Worm (Caenorhabditis elegans): ENCODE data around the gene srlf-27.

The srlf-27 gene

DNA sequence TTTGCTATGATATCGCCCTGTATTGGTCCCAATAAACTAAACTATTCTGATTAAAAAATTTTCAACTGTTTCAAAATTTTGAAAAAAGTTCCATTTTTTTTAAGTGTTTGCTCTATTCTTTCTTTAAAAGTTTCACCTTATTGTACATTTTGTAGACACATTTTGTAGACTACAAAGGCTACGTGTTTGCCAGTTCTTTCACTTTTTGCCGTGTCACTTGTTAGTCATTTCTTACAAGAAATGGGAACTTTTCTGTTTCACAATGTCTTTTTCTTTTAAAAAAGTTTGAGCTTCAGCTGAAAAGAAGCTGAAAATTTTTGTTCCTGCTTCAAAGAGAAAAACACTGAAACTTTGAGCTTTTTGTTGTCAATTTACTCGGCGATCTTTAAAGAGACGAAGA, 20.5 kb upstream of the srlf-27 start:
- TF ChIP-seq mab-5 (tag; optimal IDR thresholded peaks at IDR 0.05) (no peak), ham-2 (GFP tag; optimal IDR thresholded peaks at IDR 0.05) (no peak), tbx-8 (GFP tag; optimal IDR thresholded peaks at IDR 0.05) (no peak), bed-3 (GFP tag; optimal IDR thresholded peaks at IDR 0.05) (no peak), mep-1 (tag; optimal IDR thresholded peaks at IDR 0.05) (no peak), nhr-12 (tag; optimal IDR thresholded peaks at IDR 0.05) (no peak), nhr-76 (tag; optimal IDR thresholded peaks at IDR 0.05) (no peak)

- peak; percentile 34 for TF ChIP-seq pha-4 (tag; optimal IDR thresholded peaks at IDR 0.05)
- no peak for TF ChIP-seq nhr-12 (tag; optimal IDR thresholded peaks at IDR 0.05)
- no peak for TF ChIP-seq sem-2 (GFP tag; optimal IDR thresholded peaks at IDR 0.05)
Observed at ce11 chrIV:14617498-14617897, 20.0 kb upstream of the srlf-27 start.

DNA sequence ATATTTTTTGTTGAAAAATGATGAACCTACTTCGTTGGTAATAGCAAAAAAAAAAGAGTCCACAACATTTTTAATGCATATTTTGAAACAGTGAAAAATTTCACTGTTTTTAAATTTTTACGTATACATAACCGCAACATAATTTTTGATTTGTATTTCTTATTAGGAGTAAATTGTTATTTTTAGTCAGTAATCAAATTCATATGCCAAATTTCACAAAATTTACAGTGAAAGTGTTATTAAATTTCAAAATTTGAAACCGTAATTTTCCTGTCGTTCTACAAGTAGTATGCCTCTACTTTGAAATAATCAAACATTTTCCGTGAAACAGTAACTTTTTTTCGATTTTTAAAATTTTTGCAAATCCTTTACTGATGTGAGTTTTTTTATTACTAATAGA, 19.5 kb upstream of the srlf-27 start:
- TF ChIP-seq sem-2 (GFP tag; optimal IDR thresholded peaks at IDR 0.05) (no peak), sptf-1 (tag; optimal IDR thresholded peaks at IDR 0.05) (no peak), blmp-1 (tag; optimal IDR thresholded peaks at IDR 0.05) (no peak), elt-3 (tag; optimal IDR thresholded peaks at IDR 0.05) (no peak), lin-32 (GFP tag; optimal IDR thresholded peaks at IDR 0.05) (no peak), lsy-2 (tag; optimal IDR thresholded peaks at IDR 0.05) (no peak), hlh-1 (tag; optimal IDR thresholded peaks at IDR 0.05) (no peak), unc-39 (tag; optimal IDR thresholded peaks at IDR 0.05) (no peak), ces-1 (GFP tag; optimal IDR thresholded peaks at IDR 0.05) (no peak), bed-3 (GFP tag; optimal IDR thresholded peaks at IDR 0.05) (no peak), unc-62 (GFP tag; optimal IDR thresholded peaks at IDR 0.05) (no peak), lin-13 (tag; optimal IDR thresholded peaks at IDR 0.05) (no peak), mep-1 (tag; optimal IDR thresholded peaks at IDR 0.05) (no peak), mls-2 (tag; optimal IDR thresholded peaks at IDR 0.05) (no peak), ceh-83 (GFP tag; optimal IDR thresholded peaks at IDR 0.05) (no peak), cnd-1 (tag; optimal IDR thresholded peaks at IDR 0.05) (no peak), nhr-28 (tag; optimal IDR thresholded peaks at IDR 0.05) (no peak)

DNA sequence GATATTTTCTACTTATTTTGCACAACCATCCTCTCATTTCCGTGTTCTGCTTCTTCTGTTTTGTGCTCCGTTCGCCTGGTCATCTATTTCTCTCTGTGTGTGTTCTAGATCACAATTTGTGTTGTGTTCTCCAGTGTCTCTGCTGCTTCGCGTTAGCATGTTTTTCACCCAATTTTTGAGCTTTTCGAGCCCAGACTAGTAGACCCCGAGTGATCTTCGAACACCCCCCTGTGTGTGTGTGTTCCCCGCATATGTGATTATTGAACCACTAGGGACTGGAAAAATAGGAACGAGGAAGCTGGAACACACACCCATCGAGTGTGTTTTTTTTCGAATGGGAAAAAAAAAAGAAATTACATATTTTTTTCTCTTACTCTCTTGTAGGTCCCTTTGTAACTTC, 19.0 kb upstream of the srlf-27 start:
- TF ChIP-seq hlh-1 (tag; optimal IDR thresholded peaks at IDR 0.05) (no peak), unc-39 (tag; optimal IDR thresholded peaks at IDR 0.05) (no peak), pha-4 (tag; optimal IDR thresholded peaks at IDR 0.05) (no peak)

DNA sequence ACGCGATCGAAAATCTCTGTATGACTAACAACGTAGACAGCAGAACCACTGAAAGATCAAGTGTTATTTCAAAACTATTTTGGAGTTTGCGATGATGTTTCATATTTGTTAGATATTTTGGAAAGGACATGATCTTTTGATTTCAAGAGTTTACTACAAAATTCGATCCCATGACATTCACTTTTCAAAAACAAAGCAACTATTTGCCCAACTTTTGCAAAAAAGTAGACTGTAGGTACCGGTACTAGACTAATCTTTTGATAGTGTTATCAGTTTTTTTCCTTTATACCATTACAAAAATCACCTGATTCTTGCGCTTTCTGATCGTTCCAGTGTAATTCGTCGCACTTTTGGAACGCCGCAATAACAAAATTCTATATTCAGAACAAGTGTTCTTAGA, 17.5 kb upstream of the srlf-27 start:
- TF ChIP-seq ceh-43 (GFP tag; optimal IDR thresholded peaks at IDR 0.05) (no peak), elt-3 (tag; optimal IDR thresholded peaks at IDR 0.05) (no peak), snpc-4 (tag; optimal IDR thresholded peaks at IDR 0.05) (no peak), lsy-2 (tag; optimal IDR thresholded peaks at IDR 0.05) (no peak), M03D4.4 (tag; optimal IDR thresholded peaks at IDR 0.05) (no peak), nhr-12 (tag; optimal IDR thresholded peaks at IDR 0.05) (no peak), unc-120 (tag; optimal IDR thresholded peaks at IDR 0.05; ENCODE audit: poor library complexity, severe bottlenecking) (no peak), cnd-1 (tag; optimal IDR thresholded peaks at IDR 0.05) (no peak), sptf-1 (tag; optimal IDR thresholded peaks at IDR 0.05) (no peak), ham-2 (GFP tag; optimal IDR thresholded peaks at IDR 0.05) (no peak), bed-3 (GFP tag; optimal IDR thresholded peaks at IDR 0.05) (no peak), sem-2 (GFP tag; optimal IDR thresholded peaks at IDR 0.05) (no peak)

DNA sequence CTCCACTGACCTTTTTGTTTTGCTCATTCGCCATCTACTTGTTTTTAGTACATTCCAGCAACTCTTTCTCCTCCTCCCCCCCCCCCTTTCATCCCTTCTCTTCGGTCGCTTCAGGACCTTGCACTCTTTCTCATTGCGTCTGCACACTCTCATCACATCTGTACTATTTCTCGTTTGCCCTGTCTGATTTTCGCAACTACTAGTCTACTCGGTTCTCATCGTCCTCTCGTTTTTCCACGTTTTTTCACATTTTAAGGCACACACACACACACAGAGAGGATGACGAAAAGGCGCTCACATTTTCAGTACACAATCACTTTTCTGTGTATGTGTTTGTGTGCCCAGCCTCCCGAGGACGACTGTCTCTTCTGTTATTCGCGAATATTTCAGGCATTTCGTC, 17.0 kb upstream of the srlf-27 start:
- TF ChIP-seq nhr-237 (tag; optimal IDR thresholded peaks at IDR 0.05): no peak
- peak; percentile 34 for TF ChIP-seq ces-1 (GFP tag; optimal IDR thresholded peaks at IDR 0.05)
- peak; percentile 16 for TF ChIP-seq lin-32 (GFP tag; optimal IDR thresholded peaks at IDR 0.05)
- TF ChIP-seq mep-1 (tag; optimal IDR thresholded peaks at IDR 0.05): peak; percentile 52
- no peak for TF ChIP-seq snpc-4 (tag; optimal IDR thresholded peaks at IDR 0.05)
- TF ChIP-seq ceh-43 (GFP tag; optimal IDR thresholded peaks at IDR 0.05): no peak
- peak; percentile 50 for TF ChIP-seq sptf-1 (tag; optimal IDR thresholded peaks at IDR 0.05)
- TF ChIP-seq unc-120 (tag; optimal IDR thresholded peaks at IDR 0.05; ENCODE audit: poor library complexity, severe bottlenecking): peak; percentile 12
- TF ChIP-seq flh-1 (GFP tag; optimal IDR thresholded peaks at IDR 0.05): no peak

Measured in whole organism, mixed stage, embryonic.